Worm (Caenorhabditis elegans) whole organism, L1 larva: ENCODE results near the gene H40L08.1.

Experiments used
- C04F5.9 ChIP-seq: sonication (generic microtip); optimal IDR thresholded peaks from 2 replicates; lab custom pipeline; 2016; ENCODE audit warnings: missing genetic modification characterization, missing compliant biosample characterization
- F16B12.6 ChIP-seq: fragments of 150-350 bp; optimal IDR thresholded peaks from 2 replicates; lab custom pipeline; 2014; ENCODE audit warnings: missing biosample characterization, missing genetic modification characterization
- aha-1 ChIP-seq: fragments of 150-350 bp; optimal IDR thresholded peaks from 2 replicates; lab custom pipeline; 2014; ENCODE audit warnings: missing biosample characterization, missing genetic modification characterization
- alr-1 ChIP-seq: fragments of 200-800 bp; sonication (Bioruptor generic); optimal IDR thresholded peaks from 2 replicates; lab custom pipeline; 2018; ENCODE audit warnings: borderline replicate concordance, mild to moderate bottlenecking, missing genetic modification characterization, missing compliant biosample characterization
- ama-1 ChIP-seq: fragments of 150-350 bp; optimal IDR thresholded peaks from 2 replicates; lab custom pipeline; 2014
- blmp-1 ChIP-seq: fragments of 150-350 bp; optimal IDR thresholded peaks from 2 replicates; lab custom pipeline; 2014; ENCODE audit warnings: missing biosample characterization, missing genetic modification characterization
- ceh-88 ChIP-seq: fragments of 200-800 bp; sonication (Bioruptor generic); IDR thresholded peaks from 2 replicates; pipeline ENCODE4 v1.3.6; 2022; ENCODE audit warnings: missing genetic modification characterization, missing compliant biosample characterization
- ces-1 ChIP-seq: fragments of 150-350 bp; optimal IDR thresholded peaks from 2 replicates; lab custom pipeline; 2014; ENCODE audit warnings: missing biosample characterization, missing genetic modification reagents, missing genetic modification characterization
- dpl-1 ChIP-seq, 3 experiments: fragments of 150-350 bp in 2 of 3; sonication (generic microtip) in 1 of 3; optimal IDR thresholded peaks; 2 replicates each; lab custom pipeline; 2014 to 2017; ENCODE audit warnings: missing biosample characterization in 3 of 3, missing genetic modification characterization in 3 of 3, missing genetic modification reagents in 3 of 3
- egl-13 ChIP-seq: sonication (generic microtip); optimal IDR thresholded peaks from 2 replicates; lab custom pipeline; 2016; ENCODE audit warnings: missing genotype, missing genetic modification reagents, missing genetic modification characterization, missing compliant biosample characterization
- egl-27 ChIP-seq, 2 experiments: fragments of 150-350 bp in 1 of 2; sonication (generic microtip); optimal IDR thresholded peaks; 3 replicates each; lab custom pipeline; 2017 to 2018; ENCODE audit warnings: missing biosample characterization in 2 of 2, missing genetic modification characterization in 2 of 2, missing genetic modification reagents in 2 of 2
- elt-2 ChIP-seq: sonication (generic microtip); optimal IDR thresholded peaks from 2 replicates; lab custom pipeline; 2016; ENCODE audit warnings: missing genetic modification characterization, mild to moderate bottlenecking, inconsistent platforms, missing compliant biosample characterization, missing genetic modification reagents
- elt-3 ChIP-seq, 6 experiments: fragments of 150-350 bp in 1 of 6; sonication (generic microtip); optimal IDR thresholded peaks; 2 replicates each; lab custom pipeline; 2017 to 2018; ENCODE audit warnings: missing biosample characterization in 6 of 6, missing genetic modification characterization in 6 of 6, inconsistent platforms in 1 of 6
- ets-5 ChIP-seq: fragments of 200-800 bp; sonication (Bioruptor generic); IDR thresholded peaks from 2 replicates; pipeline ENCODE4 v1.3.6; 2022; ENCODE audit warnings: missing genetic modification characterization, missing compliant biosample characterization
- grh-1 ChIP-seq: fragments of 200-800 bp; sonication (Bioruptor generic); IDR thresholded peaks from 2 replicates; pipeline ENCODE4 v1.3.6; 2022; ENCODE audit warnings: missing genetic modification reagents, missing genetic modification characterization, missing compliant biosample characterization
- hlh-17 ChIP-seq: fragments of 200-800 bp; sonication (Bioruptor generic); optimal IDR thresholded peaks from 2 replicates; lab custom pipeline; 2018; ENCODE audit warnings: missing genetic modification characterization, mild to moderate bottlenecking, missing compliant biosample characterization, moderate library complexity, borderline replicate concordance
- irx-1 ChIP-seq: sonication (generic microtip); optimal IDR thresholded peaks from 2 replicates; lab custom pipeline; 2016; ENCODE audit warnings: missing genetic modification characterization, missing compliant biosample characterization
- lin-14 ChIP-seq: fragments of 200-800 bp; sonication (Bioruptor generic); optimal IDR thresholded peaks from 2 replicates; lab custom pipeline; 2018; ENCODE audit warnings: mild to moderate bottlenecking, missing genetic modification characterization, moderate library complexity, missing compliant biosample characterization
- lin-15B ChIP-seq: fragments of 150-350 bp; sonication (generic microtip); optimal IDR thresholded peaks from 3 replicates; lab custom pipeline; 2014; ENCODE audit warnings: missing biosample characterization, missing genetic modification characterization
- lin-35 ChIP-seq, 2 experiments: fragments of 150-350 bp; optimal IDR thresholded peaks; 2 replicates each; lab custom pipeline; 2014; ENCODE audit warnings: missing biosample characterization in 2 of 2, missing genetic modification characterization in 2 of 2, missing genetic modification reagents in 2 of 2
- lin-39 ChIP-seq: fragments of 150-350 bp; optimal IDR thresholded peaks from 2 replicates; lab custom pipeline; 2014; ENCODE audit warnings: missing biosample characterization, missing genetic modification reagents, missing genetic modification characterization
- lir-3 ChIP-seq: sonication (generic microtip); optimal IDR thresholded peaks from 2 replicates; lab custom pipeline; 2016; ENCODE audit warnings: mild to moderate bottlenecking, missing genetic modification characterization, moderate library complexity, missing compliant biosample characterization; ENCODE audit not compliant: poor library complexity
- lsy-2 ChIP-seq, 2 experiments: fragments of 150-350 bp; optimal IDR thresholded peaks; 2 replicates each; lab custom pipeline; 2014; ENCODE audit warnings: missing biosample characterization in 2 of 2, missing genetic modification characterization in 2 of 2
- mdl-1 ChIP-seq, 2 experiments: fragments of 150-350 bp; optimal IDR thresholded peaks; 2 replicates each; lab custom pipeline; 2014 to 2017; ENCODE audit warnings: missing biosample characterization in 2 of 2, missing genetic modification characterization in 2 of 2, inconsistent platforms in 1 of 2
- mef-2 ChIP-seq: fragments of 150-350 bp; optimal IDR thresholded peaks from 2 replicates; lab custom pipeline; 2014; ENCODE audit warnings: missing biosample characterization, missing genetic modification characterization
- mep-1 ChIP-seq: fragments of 150-350 bp; optimal IDR thresholded peaks from 2 replicates; lab custom pipeline; 2014; ENCODE audit warnings: missing biosample characterization, missing genetic modification characterization
- nhr-11 ChIP-seq: fragments of 150-350 bp; optimal IDR thresholded peaks from 2 replicates; lab custom pipeline; 2014; ENCODE audit warnings: missing biosample characterization, missing genetic modification characterization
- nhr-20 ChIP-seq: sonication (generic microtip); optimal IDR thresholded peaks from 2 replicates; lab custom pipeline; 2016; ENCODE audit warnings: mild to moderate bottlenecking, missing genetic modification characterization, missing compliant biosample characterization
- nhr-237 ChIP-seq: fragments of 150-350 bp; optimal IDR thresholded peaks from 2 replicates; lab custom pipeline; 2014; ENCODE audit warnings: missing biosample characterization, missing genetic modification characterization
- nhr-28 ChIP-seq: fragments of 150-350 bp; optimal IDR thresholded peaks from 2 replicates; lab custom pipeline; 2014; ENCODE audit warnings: missing biosample characterization, missing genetic modification characterization
- nhr-76 ChIP-seq: sonication (generic microtip); optimal IDR thresholded peaks from 2 replicates; lab custom pipeline; 2017; ENCODE audit warnings: missing biosample characterization, missing genetic modification characterization
- nhr-77 ChIP-seq: fragments of 150-350 bp; optimal IDR thresholded peaks from 2 replicates; lab custom pipeline; 2014; ENCODE audit warnings: missing biosample characterization, missing genetic modification characterization
- nhr-84 ChIP-seq: sonication (generic microtip); optimal IDR thresholded peaks from 2 replicates; lab custom pipeline; 2017; ENCODE audit warnings: missing biosample characterization, missing genetic modification characterization
- nhr-85 ChIP-seq: sonication (generic microtip); peaks from one replicate; lab custom pipeline; 2016; ENCODE audit warnings: missing genetic modification characterization, inconsistent platforms, missing compliant biosample characterization
- nhr-90 ChIP-seq: sonication (generic microtip); optimal IDR thresholded peaks from 2 replicates; lab custom pipeline; 2016; ENCODE audit warnings: mild to moderate bottlenecking, missing genetic modification characterization, missing compliant biosample characterization; ENCODE audit not compliant: poor library complexity
- rnt-1 ChIP-seq: sonication (generic microtip); optimal IDR thresholded peaks from 2 replicates; lab custom pipeline; 2016; ENCODE audit warnings: mild to moderate bottlenecking, missing genetic modification characterization, moderate library complexity, missing compliant biosample characterization
- snu-23 ChIP-seq: sonication (generic microtip); optimal IDR thresholded peaks from 2 replicates; lab custom pipeline; 2016; ENCODE audit warnings: missing genetic modification characterization, missing compliant biosample characterization
- sptf-1 ChIP-seq: fragments of 150-350 bp; optimal IDR thresholded peaks from 2 replicates; lab custom pipeline; 2014; ENCODE audit warnings: missing biosample characterization, missing genetic modification characterization
- sup-37 ChIP-seq: fragments of 200-800 bp; sonication (Bioruptor generic); optimal IDR thresholded peaks from 2 replicates; lab custom pipeline; 2018; ENCODE audit warnings: mild to moderate bottlenecking, missing genetic modification characterization, missing compliant biosample characterization
- swsn-7 ChIP-seq: sonication (generic microtip); optimal IDR thresholded peaks from 2 replicates; lab custom pipeline; 2016; ENCODE audit warnings: missing genetic modification characterization, missing compliant biosample characterization
- tbx-2 ChIP-seq: sonication (generic microtip); optimal IDR thresholded peaks from 2 replicates; lab custom pipeline; 2016; ENCODE audit warnings: missing genetic modification characterization, missing compliant biosample characterization
- unc-130 ChIP-seq: fragments of 150-350 bp; optimal IDR thresholded peaks from 2 replicates; lab custom pipeline; 2017; ENCODE audit warnings: missing biosample characterization, missing genetic modification characterization, inconsistent platforms
- unc-30 ChIP-seq: sonication (generic microtip); optimal IDR thresholded peaks from 2 replicates; lab custom pipeline; 2017; ENCODE audit warnings: missing biosample characterization, missing genetic modification characterization
- unc-86 ChIP-seq: sonication (generic microtip); optimal IDR thresholded peaks from 2 replicates; lab custom pipeline; 2016; ENCODE audit warnings: missing genetic modification characterization, missing compliant biosample characterization
- xbp-1 ChIP-seq: sonication (generic microtip); optimal IDR thresholded peaks from 2 replicates; lab custom pipeline; 2016; ENCODE audit warnings: missing genetic modification characterization, missing compliant biosample characterization
- zip-4 ChIP-seq: fragments of 200-800 bp; sonication (Bioruptor generic); optimal IDR thresholded peaks from 2 replicates; lab custom pipeline; 2018; ENCODE audit warnings: mild to moderate bottlenecking, missing genetic modification characterization, moderate library complexity, missing compliant biosample characterization
- ztf-4 ChIP-seq: fragments of 150-350 bp; optimal IDR thresholded peaks from 2 replicates; lab custom pipeline; 2014; ENCODE audit warnings: missing biosample characterization, missing genetic modification characterization

The H40L08.1 gene

DNA sequence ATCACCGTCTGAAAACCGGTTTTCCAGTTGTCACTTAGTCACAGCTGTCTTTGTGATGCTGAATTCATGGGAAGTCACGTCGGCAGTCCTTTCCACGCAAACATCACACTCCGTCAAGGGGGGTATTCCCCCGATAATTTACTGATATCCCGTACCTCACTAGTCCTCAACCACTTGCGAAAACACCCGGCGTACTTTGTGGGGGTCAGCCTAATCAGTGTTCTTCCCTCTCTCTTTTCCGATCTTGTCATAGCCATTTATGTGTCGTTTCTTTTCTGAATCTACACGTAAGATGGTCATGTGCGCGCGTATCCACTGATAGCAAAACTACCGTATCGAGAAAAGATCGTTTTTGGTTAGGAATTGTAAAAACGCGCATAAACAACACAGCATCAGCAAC is 4.5 kb downstream of the H40L08.1 start (continued):
- no peak for TF ChIP-seq unc-86 (tag; lab: Kevin White, UChicago)
- TF ChIP-seq unc-30 (tag; lab: Kevin White, UChicago), result no peak
- TF ChIP-seq nhr-11, result no peak
- TF ChIP-seq sptf-1 (tag; lab: Kevin White, UChicago), result no peak
- TF ChIP-seq nhr-28 (tag; lab: Kevin White, UChicago), result no peak
- TF ChIP-seq ceh-88 (GFP tag; lab: Robert Waterston, UW), result no peak
- TF ChIP-seq ces-1 (GFP tag; lab: Kevin White, UChicago), result no peak
- TF ChIP-seq ets-5 (GFP tag; lab: Robert Waterston, UW), result no peak
- no peak for TF ChIP-seq ztf-4 (tag; lab: Kevin White, UChicago)
- TF ChIP-seq zip-4 (GFP tag; lab: Kevin White, UChicago), result no peak
- TF ChIP-seq mef-2 (tag; lab: Kevin White, UChicago), result no peak
- TF ChIP-seq dpl-1 (GFP tag; optimal IDR thresholded peaks at IDR 0.05; lab: Kevin White, UChicago), result no peak
- TF ChIP-seq lir-3 (tag; lab: Kevin White, UChicago), result no peak
- peak in 1 of 2 experiments; percentile 74 for TF ChIP-seq mdl-1 (tag; optimal IDR thresholded peaks at IDR 0.05; lab: Kevin White, UChicago)
- no peak for TF ChIP-seq F16B12.6
- no peak for TF ChIP-seq nhr-76 (tag; lab: Kevin White, UChicago)
- no peak for TF ChIP-seq mep-1 (tag; lab: Kevin White, UChicago)
- TF ChIP-seq rnt-1 (tag; lab: Kevin White, UChicago), result no peak
- no peak for TF ChIP-seq lin-15B (tag; lab: Kevin White, UChicago)
- TF ChIP-seq irx-1, result no peak
- TF ChIP-seq grh-1 (GFP tag; lab: Robert Waterston, UW), result peak; percentile 78
- no peak for TF ChIP-seq hlh-17 (GFP tag; lab: Kevin White, UChicago)
- TF ChIP-seq nhr-84 (tag; lab: Kevin White, UChicago), result no peak
- no peak for TF ChIP-seq alr-1 (tag; lab: Kevin White, UChicago)
- TF ChIP-seq lsy-2 (tag; optimal IDR thresholded peaks at IDR 0.05; lab: Kevin White, UChicago), result peak in 1 of 2 experiments; percentile 32
- no peak for TF ChIP-seq elt-2 (tag; lab: Kevin White, UChicago)
- peak; percentile 38 for TF ChIP-seq nhr-90
- no peak for TF ChIP-seq swsn-7 (tag; lab: Kevin White, UChicago)
- TF ChIP-seq C04F5.9 (tag; lab: Kevin White, UChicago), result no peak
- no peak for TF ChIP-seq nhr-237 (tag; lab: Kevin White, UChicago)

DNA sequence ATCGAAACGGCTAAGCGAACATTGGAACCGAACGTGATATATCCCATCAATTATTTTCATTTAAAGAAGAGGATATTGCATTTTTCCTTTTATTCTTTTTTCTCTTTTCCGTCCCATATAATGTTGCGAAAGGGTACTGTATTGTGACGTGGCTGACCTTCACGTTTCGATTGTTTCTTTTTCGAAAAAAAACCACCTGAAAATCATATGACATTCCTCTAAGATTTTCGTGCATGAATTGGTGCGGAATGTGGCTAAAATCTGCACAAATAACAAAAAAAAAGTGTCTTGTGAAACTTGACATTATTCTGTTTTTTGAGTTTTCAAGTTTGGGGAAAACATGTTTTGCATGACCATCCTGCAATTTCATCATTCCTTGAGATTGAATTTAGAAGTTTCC is 5.6 kb downstream of the H40L08.1 start:
- TF ChIP-seq lin-39 (tag; lab: Kevin White, UChicago) (no peak), lir-3 (tag; lab: Kevin White, UChicago) (no peak), nhr-20 (tag; lab: Kevin White, UChicago) (no peak), hlh-17 (GFP tag; lab: Kevin White, UChicago) (no peak), ztf-4 (tag; lab: Kevin White, UChicago) (no peak), zip-4 (GFP tag; lab: Kevin White, UChicago) (no peak), unc-130 (tag; lab: Kevin White, UChicago) (no peak), aha-1 (tag; lab: Kevin White, UChicago) (no peak), xbp-1 (no peak), elt-3 (tag; optimal IDR thresholded peaks at IDR 0.05; lab: Kevin White, UChicago) (no peak), egl-13 (tag; lab: Kevin White, UChicago) (no peak)

DNA sequence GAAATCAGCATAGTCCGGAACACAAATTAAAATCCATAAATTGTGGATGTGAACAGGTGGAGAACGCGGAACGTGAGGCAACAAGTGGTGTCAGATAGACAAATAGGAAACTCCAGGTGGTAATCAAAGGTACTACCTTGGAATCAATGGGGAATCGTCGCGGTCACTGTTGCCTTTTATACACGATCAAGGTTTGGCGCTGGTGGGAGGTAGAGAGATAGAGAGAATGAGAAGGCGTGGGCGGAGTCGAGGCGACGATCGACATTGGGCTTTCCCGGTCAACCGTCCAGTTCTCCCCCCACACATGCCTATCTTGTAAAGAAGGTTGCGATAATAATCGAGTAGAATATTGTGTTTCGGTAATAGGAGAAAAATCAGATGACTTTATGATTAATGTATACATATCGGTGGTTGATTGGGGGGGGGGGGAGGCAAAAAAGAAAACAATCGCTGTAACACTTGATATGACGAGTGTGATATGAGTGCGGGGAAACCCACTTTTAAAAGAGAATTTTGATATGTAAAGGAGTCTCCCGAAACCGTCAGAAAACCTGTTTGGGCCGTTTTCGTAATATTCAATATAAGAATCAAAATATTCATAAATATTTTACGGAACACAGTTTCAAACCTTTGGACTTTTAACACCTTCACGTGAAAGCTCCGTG is 6.2 kb downstream of the H40L08.1 start, which contains the start of the genes H40L08.8, H40L08.2 and H40L08.7:
H40L08.8 (minus strand) TSS at position 37 of the 665 bp plus-strand sequence.
H40L08.2 (minus strand) TSS at position 148 of the 665 bp plus-strand sequence.
H40L08.7 (minus strand) TSS at position 148 of the 665 bp plus-strand sequence.
- peak; percentile 82 for TF ChIP-seq ama-1
- no peak for TF ChIP-seq sup-37 (GFP tag; lab: Kevin White, UChicago)
- no peak for TF ChIP-seq C04F5.9 (tag; lab: Kevin White, UChicago)
- peak; percentile 90 for TF ChIP-seq nhr-85 (tag; lab: Kevin White, UChicago)
- TF ChIP-seq nhr-90, result peak; percentile 58
- TF ChIP-seq elt-3 (tag; optimal IDR thresholded peaks at IDR 0.05; lab: Kevin White, UChicago), result peak in 3 of 6 experiments; percentile 4 to 32 (median 17)
- no peak for TF ChIP-seq F16B12.6
- TF ChIP-seq tbx-2 (tag; lab: Kevin White, UChicago), result peak; percentile 41
- TF ChIP-seq nhr-77, result no peak
- no peak for TF ChIP-seq egl-27 (tag; optimal IDR thresholded peaks at IDR 0.05; lab: Kevin White, UChicago)
- no peak for TF ChIP-seq irx-1
- peak; percentile 53 for TF ChIP-seq blmp-1 (tag; lab: Kevin White, UChicago)
- no peak for TF ChIP-seq nhr-11
- TF ChIP-seq mdl-1 (tag; optimal IDR thresholded peaks at IDR 0.05; lab: Kevin White, UChicago), result peak in 1 of 2 experiments; percentile 41
- TF ChIP-seq lin-14, result peak; percentile 74
- TF ChIP-seq lin-35 (GFP tag; optimal IDR thresholded peaks at IDR 0.05; lab: Kevin White, UChicago), result peak in 1 of 2 experiments; percentile 56
- peak; percentile 61 for TF ChIP-seq snu-23 (GFP tag; lab: Kevin White, UChicago)
- peak in 1 of 2 experiments; percentile 11 for TF ChIP-seq lsy-2 (tag; optimal IDR thresholded peaks at IDR 0.05; lab: Kevin White, UChicago)
- TF ChIP-seq nhr-76 (tag; lab: Kevin White, UChicago), result no peak
